Worm (Caenorhabditis elegans): ENCODE measurements around the gene F58B4.7.
A peak's percentile ranks its signal among the peaks of the same experiment; 100 is the strongest.

F58B4.7 gene

ce11 chrV:10960544-10960943 is 37.4 kb upstream of the F58B4.7 start, which contains the start of gene vps-36:
Gene vps-36 (minus strand): TSS chrV:10960669.
- no peak for TF ChIP-seq ama-1 (optimal IDR thresholded peaks at IDR 0.05)
- no peak for TF ChIP-seq hmbx-1 (tag; optimal IDR thresholded peaks at IDR 0.05)
- TF ChIP-seq aly-1 (tag; optimal IDR thresholded peaks at IDR 0.05), result no peak
- TF ChIP-seq tra-4 (tag; optimal IDR thresholded peaks at IDR 0.05), result no peak
- no peak for TF ChIP-seq sea-1 (GFP tag; conservative IDR thresholded peaks at IDR 0.05)
- no peak for TF ChIP-seq hnd-1 (tag; optimal IDR thresholded peaks at IDR 0.05)
- TF ChIP-seq F13C5.2 (tag; optimal IDR thresholded peaks at IDR 0.05), result no peak
- TF ChIP-seq ets-7 (tag; optimal IDR thresholded peaks at IDR 0.05), result no peak
- no peak for TF ChIP-seq tbx-37 (GFP tag; conservative IDR thresholded peaks at IDR 0.05)
- TF ChIP-seq ceh-36 (tag; optimal IDR thresholded peaks at IDR 0.05), result no peak
- no peak for TF ChIP-seq flt-1 (GFP tag; IDR thresholded peaks at IDR 0.05)
- TF ChIP-seq tbx-11 (GFP tag; IDR thresholded peaks at IDR 0.05), result no peak
- TF ChIP-seq hmg-4 (GFP tag; optimal IDR thresholded peaks at IDR 0.05), result no peak
- TF ChIP-seq B0310.2 (tag; optimal IDR thresholded peaks at IDR 0.05), result no peak
- TF ChIP-seq pes-1 (GFP tag; IDR thresholded peaks at IDR 0.05), result no peak

ce11 chrV:10958322-10958900 is 35.3 kb upstream of the F58B4.7 start, which contains the start of gene pigt-1:
Gene pigt-1 (minus strand): TSS chrV:10958821.
- TF ChIP-seq pes-1 (GFP tag; IDR thresholded peaks at IDR 0.05) (no peak), tbx-37 (GFP tag; conservative IDR thresholded peaks at IDR 0.05) (no peak), tra-4 (tag; optimal IDR thresholded peaks at IDR 0.05) (no peak), hnd-1 (tag; optimal IDR thresholded peaks at IDR 0.05) (no peak), tbx-11 (GFP tag; IDR thresholded peaks at IDR 0.05) (no peak), hmg-4 (GFP tag; optimal IDR thresholded peaks at IDR 0.05) (no peak), ceh-36 (tag; optimal IDR thresholded peaks at IDR 0.05) (no peak), ama-1 (optimal IDR thresholded peaks at IDR 0.05) (peak; percentile 37)

ce11 chrV:10955681-10956476 is 32.8 kb upstream of the F58B4.7 start, which contains the start of gene F17C11.13:
Gene F17C11.13 (plus strand): TSS chrV:10955923.
- TF ChIP-seq hnd-1 (tag; optimal IDR thresholded peaks at IDR 0.05), result no peak
- TF ChIP-seq ets-7 (tag; optimal IDR thresholded peaks at IDR 0.05), result no peak
- TF ChIP-seq aly-1 (tag; optimal IDR thresholded peaks at IDR 0.05), result no peak
- no peak for TF ChIP-seq tbx-37 (GFP tag; conservative IDR thresholded peaks at IDR 0.05)
- TF ChIP-seq tbx-11 (GFP tag; IDR thresholded peaks at IDR 0.05), result no peak
- no peak for TF ChIP-seq ceh-13 (GFP tag; optimal IDR thresholded peaks at IDR 0.05)
- no peak for TF ChIP-seq hmg-4 (GFP tag; optimal IDR thresholded peaks at IDR 0.05)
- TF ChIP-seq pes-1 (GFP tag; IDR thresholded peaks at IDR 0.05), result no peak
- no peak for TF ChIP-seq hmbx-1 (tag; optimal IDR thresholded peaks at IDR 0.05)
- TF ChIP-seq ceh-36 (tag; optimal IDR thresholded peaks at IDR 0.05), result no peak
- TF ChIP-seq B0310.2 (tag; optimal IDR thresholded peaks at IDR 0.05), result no peak
- no peak for TF ChIP-seq scrt-1 (GFP tag; IDR thresholded peaks at IDR 0.05)
- TF ChIP-seq ama-1 (optimal IDR thresholded peaks at IDR 0.05), result no peak
- TF ChIP-seq flt-1 (GFP tag; IDR thresholded peaks at IDR 0.05), result no peak
- TF ChIP-seq tra-4 (tag; optimal IDR thresholded peaks at IDR 0.05), result no peak
- TF ChIP-seq F13C5.2 (tag; optimal IDR thresholded peaks at IDR 0.05), result no peak
- no peak for TF ChIP-seq sea-1 (GFP tag; conservative IDR thresholded peaks at IDR 0.05)

ce11 chrV:10954832-10955231 is 31.7 kb upstream of the F58B4.7 start, which contains the start of gene F17C11.6:
Gene F17C11.6 (plus strand): TSS chrV:10955121.
- TF ChIP-seq ama-1 (optimal IDR thresholded peaks at IDR 0.05), result no peak
- no peak for TF ChIP-seq hmg-4 (GFP tag; optimal IDR thresholded peaks at IDR 0.05)
- no peak for TF ChIP-seq ets-7 (tag; optimal IDR thresholded peaks at IDR 0.05)
- TF ChIP-seq hnd-1 (tag; optimal IDR thresholded peaks at IDR 0.05), result no peak
- TF ChIP-seq tra-4 (tag; optimal IDR thresholded peaks at IDR 0.05), result no peak

ce11 chrV:10954334-10954733 is 31.2 kb upstream of the F58B4.7 start, which contains the start of gene clec-221:
Gene clec-221 (minus strand): TSS chrV:10954434.
- TF ChIP-seq sea-1 (GFP tag; conservative IDR thresholded peaks at IDR 0.05) (no peak), B0310.2 (tag; optimal IDR thresholded peaks at IDR 0.05) (no peak), pes-1 (GFP tag; IDR thresholded peaks at IDR 0.05) (no peak), tbx-11 (GFP tag; IDR thresholded peaks at IDR 0.05) (no peak), tbx-37 (GFP tag; conservative IDR thresholded peaks at IDR 0.05) (no peak), ets-7 (tag; optimal IDR thresholded peaks at IDR 0.05) (no peak)

ce11 chrV:10953471-10954155 is 30.5 kb upstream of the F58B4.7 start:
- TF ChIP-seq flt-1 (GFP tag; IDR thresholded peaks at IDR 0.05) (no peak), B0310.2 (tag; optimal IDR thresholded peaks at IDR 0.05) (no peak), tbx-37 (GFP tag; conservative IDR thresholded peaks at IDR 0.05) (no peak), hmbx-1 (tag; optimal IDR thresholded peaks at IDR 0.05) (no peak), ceh-13 (GFP tag; optimal IDR thresholded peaks at IDR 0.05) (no peak), sea-1 (GFP tag; conservative IDR thresholded peaks at IDR 0.05) (no peak), hmg-4 (GFP tag; optimal IDR thresholded peaks at IDR 0.05) (no peak), pes-1 (GFP tag; IDR thresholded peaks at IDR 0.05) (no peak), F13C5.2 (tag; optimal IDR thresholded peaks at IDR 0.05) (no peak), scrt-1 (GFP tag; IDR thresholded peaks at IDR 0.05) (no peak), tra-4 (tag; optimal IDR thresholded peaks at IDR 0.05) (no peak), hnd-1 (tag; optimal IDR thresholded peaks at IDR 0.05) (no peak)

Measured in whole organism, early embryonic.